Worm (Caenorhabditis elegans) whole organism, L3 larva: Measurements from ENCODE around the gene F08G12.3.

ENCODE experiments used
- aly-2 ChIP-seq: fragments of 150-350 bp; optimal IDR thresholded peaks from 2 replicates; lab custom pipeline; 2014; ENCODE audit warnings: missing biosample characterization, missing genetic modification characterization
- ama-1 ChIP-seq: fragments of 150-350 bp; optimal IDR thresholded peaks from 2 replicates; lab custom pipeline; 2018
- ceh-28 ChIP-seq: fragments of 150-350 bp; optimal IDR thresholded peaks from 2 replicates; lab custom pipeline; 2014; ENCODE audit warnings: missing biosample characterization, missing genetic modification reagents, missing genetic modification characterization
- ceh-82 ChIP-seq: fragments of 150-350 bp; optimal IDR thresholded peaks from 2 replicates; lab custom pipeline; 2014; ENCODE audit warnings: missing biosample characterization, missing genetic modification characterization
- daf-12 ChIP-seq: fragments of 150-350 bp; optimal IDR thresholded peaks from 2 replicates; lab custom pipeline; 2014; ENCODE audit warnings: missing biosample characterization, missing genetic modification reagents, missing genetic modification characterization
- egl-27 ChIP-seq: sonication (generic microtip); optimal IDR thresholded peaks from 4 replicates; lab custom pipeline; 2017; ENCODE audit warnings: missing biosample characterization, missing genetic modification reagents, missing genetic modification characterization
- egl-5 ChIP-seq: fragments of 150-350 bp; optimal IDR thresholded peaks from 2 replicates; lab custom pipeline; 2017; ENCODE audit warnings: missing biosample characterization, missing genetic modification reagents, missing genetic modification characterization, inconsistent platforms
- elt-1 ChIP-seq: fragments of 150-350 bp; optimal IDR thresholded peaks from 2 replicates; lab custom pipeline; 2014; ENCODE audit warnings: missing biosample characterization, missing genetic modification characterization
- elt-2 ChIP-seq: sonication (generic microtip); optimal IDR thresholded peaks from 2 replicates; lab custom pipeline; 2016; ENCODE audit warnings: missing genetic modification reagents, mild to moderate bottlenecking, missing genetic modification characterization, missing compliant biosample characterization
- fkh-10 ChIP-seq: sonication (generic microtip); optimal IDR thresholded peaks from 2 replicates; lab custom pipeline; 2017; ENCODE audit warnings: missing biosample characterization, missing genetic modification reagents, missing genetic modification characterization
- jun-1 ChIP-seq: fragments of 150-350 bp; optimal IDR thresholded peaks from 2 replicates; lab custom pipeline; 2014; ENCODE audit warnings: missing biosample characterization, missing genetic modification reagents, missing genetic modification characterization
- lin-15B ChIP-seq: fragments of 150-350 bp; optimal IDR thresholded peaks from 2 replicates; lab custom pipeline; 2014; ENCODE audit warnings: missing biosample characterization, missing genetic modification characterization
- lsy-12 ChIP-seq: sonication (generic microtip); optimal IDR thresholded peaks from 2 replicates; lab custom pipeline; 2016; ENCODE audit warnings: mild to moderate bottlenecking, missing genetic modification characterization, missing compliant biosample characterization
- mml-1 ChIP-seq: fragments of 150-350 bp; sonication (generic microtip); optimal IDR thresholded peaks from 3 replicates; lab custom pipeline; 2014; ENCODE audit warnings: missing biosample characterization, missing genetic modification characterization
- nfya-1 ChIP-seq: sonication (generic microtip); optimal IDR thresholded peaks from 2 replicates; lab custom pipeline; 2017; ENCODE audit warnings: missing genetic modification characterization, mild to moderate bottlenecking, missing compliant biosample characterization, antibody characterized with exemption, moderate library complexity; ENCODE audit not compliant: insufficient read depth
- nhr-11 ChIP-seq: fragments of 150-350 bp; optimal IDR thresholded peaks from 2 replicates; lab custom pipeline; 2014; ENCODE audit warnings: missing biosample characterization, missing genetic modification characterization
- nhr-23 ChIP-seq: fragments of 150-350 bp; optimal IDR thresholded peaks from 2 replicates; lab custom pipeline; 2014; ENCODE audit warnings: missing biosample characterization, missing genetic modification reagents, missing genetic modification characterization
- nhr-237 ChIP-seq: fragments of 150-350 bp; optimal IDR thresholded peaks from 2 replicates; lab custom pipeline; 2014; ENCODE audit warnings: missing biosample characterization, missing genetic modification characterization
- nhr-25 ChIP-seq: sonication (generic microtip); optimal IDR thresholded peaks from 2 replicates; lab custom pipeline; 2017; ENCODE audit warnings: missing biosample characterization, missing genetic modification characterization
- nhr-67 ChIP-seq: fragments of 150-350 bp; optimal IDR thresholded peaks from 2 replicates; lab custom pipeline; 2014; ENCODE audit warnings: missing biosample characterization, missing genetic modification characterization
- nhr-76 ChIP-seq: fragments of 150-350 bp; sonication (generic microtip); optimal IDR thresholded peaks from 5 replicates; lab custom pipeline; 2014; ENCODE audit warnings: missing biosample characterization, missing genetic modification characterization
- nhr-77 ChIP-seq: fragments of 150-350 bp; optimal IDR thresholded peaks from 2 replicates; lab custom pipeline; 2014; ENCODE audit warnings: missing biosample characterization, missing genetic modification characterization
- pha-4 ChIP-seq: fragments of 150-350 bp; optimal IDR thresholded peaks from 2 replicates; lab custom pipeline; 2014; ENCODE audit warnings: missing biosample characterization, missing genetic modification reagents, missing genetic modification characterization
- pqm-1 ChIP-seq: fragments of 150-350 bp; optimal IDR thresholded peaks from 2 replicates; lab custom pipeline; 2017; ENCODE audit warnings: missing biosample characterization, missing genetic modification characterization, inconsistent platforms
- sea-2 ChIP-seq: fragments of 150-350 bp; sonication (generic microtip); optimal IDR thresholded peaks from 4 replicates; lab custom pipeline; 2014; ENCODE audit warnings: missing biosample characterization, missing genetic modification reagents, missing genetic modification characterization
- skn-1 ChIP-seq: fragments of 150-350 bp; optimal IDR thresholded peaks from 2 replicates; lab custom pipeline; 2014; ENCODE audit warnings: missing biosample characterization, missing genetic modification characterization
- unc-39 ChIP-seq: sonication (generic microtip); optimal IDR thresholded peaks from 4 replicates; lab custom pipeline; 2017; ENCODE audit warnings: missing biosample characterization, missing genetic modification characterization
- zag-1 ChIP-seq: fragments of 150-350 bp; optimal IDR thresholded peaks from 2 replicates; lab custom pipeline; 2014; ENCODE audit warnings: missing biosample characterization, missing genetic modification characterization
- ztf-11 ChIP-seq: fragments of 150-350 bp; optimal IDR thresholded peaks from 2 replicates; lab custom pipeline; 2014; ENCODE audit warnings: missing biosample characterization, missing genetic modification characterization

The F08G12.3 gene

DNA sequence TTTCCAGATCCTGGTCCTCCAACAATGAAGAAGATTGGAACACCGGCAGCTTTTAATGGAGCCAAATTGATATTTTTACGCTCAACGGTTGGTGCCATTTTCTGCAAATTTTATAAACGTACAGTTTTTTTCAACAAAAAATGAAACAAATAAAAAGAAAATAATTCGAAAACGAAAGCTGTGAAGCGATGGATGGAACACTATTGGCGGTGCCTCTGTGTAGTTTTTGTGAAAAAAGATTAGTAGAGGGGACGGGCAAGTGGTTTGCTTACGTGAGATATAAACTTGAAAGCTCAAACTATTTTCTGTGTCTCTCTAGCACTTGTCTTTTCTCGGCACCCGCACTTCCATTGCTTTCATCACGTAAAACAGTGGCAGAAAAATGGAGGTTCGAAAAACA lies 12.4 kb upstream of the F08G12.3 start, which contains the start of gene F38B2.4:
TSS of gene F38B2.4 (minus strand) at position 101 of the 400 bp plus-strand sequence.
- no peak for TF ChIP-seq egl-5 (tag; lab: Kevin White, UChicago)
- no peak for TF ChIP-seq nfya-1
- TF ChIP-seq skn-1 (tag; lab: Kevin White, UChicago), result no peak
- no peak for TF ChIP-seq unc-39 (tag; lab: Kevin White, UChicago)
- no peak for TF ChIP-seq nhr-76 (tag; lab: Kevin White, UChicago)
- no peak for TF ChIP-seq nhr-67 (tag; lab: Kevin White, UChicago)

DNA sequence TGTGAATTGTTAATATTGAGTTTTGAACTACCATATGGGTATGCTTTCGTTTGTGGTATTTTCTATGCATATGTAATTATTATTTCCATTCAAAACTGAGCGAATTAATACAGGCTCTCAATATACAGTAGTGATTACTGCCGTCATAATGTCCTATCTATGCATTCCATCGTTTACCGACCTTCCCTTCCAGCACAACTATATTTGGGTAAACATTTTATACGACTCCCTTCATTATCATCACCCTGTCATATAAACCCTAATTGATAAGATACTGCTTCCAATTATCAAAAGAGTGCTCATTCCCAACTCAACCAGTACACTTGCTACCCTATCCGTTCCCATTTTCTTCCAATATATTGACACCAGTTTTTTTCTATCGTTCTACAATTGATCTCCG lies 10.1 kb upstream of the F08G12.3 start:
- TF ChIP-seq elt-2 (tag; lab: Kevin White, UChicago), result peak; percentile 86
- TF ChIP-seq ztf-11 (tag; lab: Kevin White, UChicago), result no peak
- no peak for TF ChIP-seq nhr-25 (tag; lab: Kevin White, UChicago)
- peak; percentile 59 for TF ChIP-seq pqm-1 (tag; lab: Kevin White, UChicago)
- no peak for TF ChIP-seq skn-1 (tag; lab: Kevin White, UChicago)
- TF ChIP-seq egl-27 (tag; lab: Kevin White, UChicago), result no peak
- no peak for TF ChIP-seq lin-15B (tag; lab: Kevin White, UChicago)
- TF ChIP-seq nhr-11 (tag; lab: Kevin White, UChicago), result no peak
- TF ChIP-seq elt-1 (tag; lab: Kevin White, UChicago), result no peak
- peak; percentile 6 for TF ChIP-seq jun-1 (tag; lab: Kevin White, UChicago)
- TF ChIP-seq nhr-76 (tag; lab: Kevin White, UChicago), result no peak
- no peak for TF ChIP-seq ceh-28

DNA sequence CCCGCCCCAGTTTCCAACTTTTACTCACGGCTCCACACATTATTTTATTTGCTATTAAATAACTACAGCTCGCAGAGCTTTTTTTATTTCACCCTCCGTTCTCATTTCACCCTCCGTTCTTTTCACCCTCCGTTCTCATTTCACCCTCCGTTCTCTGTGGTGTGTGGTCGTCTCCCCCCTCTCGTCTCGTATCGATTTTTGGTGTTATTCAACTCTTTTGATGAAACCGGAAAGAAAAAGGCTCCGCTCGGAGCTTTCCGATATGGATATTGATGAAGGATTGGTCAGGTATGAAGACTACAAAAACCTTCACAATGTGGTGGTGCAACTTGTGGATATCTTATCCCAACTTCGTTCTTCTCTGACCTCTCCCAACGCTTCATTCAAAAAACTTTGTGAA lies 9.5 kb upstream of the F08G12.3 start:
- TF ChIP-seq elt-1 (tag; lab: Kevin White, UChicago) (no peak), nhr-76 (tag; lab: Kevin White, UChicago) (no peak), lin-15B (tag; lab: Kevin White, UChicago) (no peak)

DNA sequence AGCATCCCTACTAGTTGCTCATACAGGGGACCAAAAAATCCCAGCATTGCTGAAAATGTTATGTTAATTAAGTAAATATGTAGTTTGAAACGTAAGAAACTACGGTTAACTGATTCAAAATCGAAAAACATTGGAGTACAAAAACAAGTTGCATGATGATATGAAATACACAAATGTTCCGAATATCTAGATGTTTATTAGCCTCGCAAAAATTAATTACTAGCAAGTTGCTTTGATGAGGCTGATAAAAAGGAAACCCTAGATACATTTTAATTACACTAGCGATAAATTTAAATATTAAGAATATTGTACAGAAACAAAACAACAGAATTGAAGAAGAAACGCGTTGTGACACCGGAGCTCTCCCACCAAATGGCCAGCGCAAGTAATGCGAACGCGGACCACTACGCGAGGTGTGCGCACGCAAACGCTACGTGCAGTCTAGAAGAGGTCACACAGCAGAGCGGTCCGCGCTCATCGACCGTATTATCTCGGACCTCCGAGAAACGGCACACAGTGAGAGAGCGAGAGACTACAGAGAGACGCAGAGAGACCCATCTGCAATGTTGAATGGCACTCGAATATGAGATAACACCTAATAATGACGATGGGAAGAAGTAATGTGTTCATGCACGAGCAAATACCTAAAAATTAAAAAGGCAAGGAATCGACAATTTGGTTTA lies 3.2 kb upstream of the F08G12.3 start, which contains the start of gene inx-2:
TSS of gene inx-2 (minus strand) at position 51 of the 683 bp plus-strand sequence.
- TF ChIP-seq ama-1 (lab: Kevin White, UChicago), result no peak

DNA sequence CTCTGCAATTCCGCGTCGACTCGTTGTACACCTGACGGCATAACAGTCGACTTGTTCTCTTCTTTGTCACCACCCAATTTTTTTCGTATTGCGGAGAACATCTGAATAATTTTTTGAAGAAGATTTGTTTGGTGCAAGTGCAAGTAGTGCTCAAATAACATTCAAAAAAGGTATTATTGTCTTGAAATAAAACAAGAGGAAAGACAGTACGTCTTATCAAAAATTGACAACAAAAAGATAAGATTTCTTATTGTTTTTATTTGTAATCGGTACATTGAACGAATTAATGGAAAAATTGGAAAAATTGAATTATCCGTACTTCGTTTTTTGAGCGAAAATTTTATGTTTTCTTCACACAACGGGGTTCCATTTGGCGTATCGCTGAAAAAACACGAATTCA lies 5.7 kb downstream of the F08G12.3 start, which contains the start of gene F08G12.1:
TSS of gene F08G12.1 (minus strand) at position 101 of the 400 bp plus-strand sequence.
- TF ChIP-seq pha-4 (tag; lab: Kevin White, UChicago), result no peak
- no peak for TF ChIP-seq nhr-237
- TF ChIP-seq nhr-23 (tag; lab: Kevin White, UChicago), result no peak
- no peak for TF ChIP-seq elt-1 (tag; lab: Kevin White, UChicago)
- TF ChIP-seq ztf-11 (tag; lab: Kevin White, UChicago), result no peak

DNA sequence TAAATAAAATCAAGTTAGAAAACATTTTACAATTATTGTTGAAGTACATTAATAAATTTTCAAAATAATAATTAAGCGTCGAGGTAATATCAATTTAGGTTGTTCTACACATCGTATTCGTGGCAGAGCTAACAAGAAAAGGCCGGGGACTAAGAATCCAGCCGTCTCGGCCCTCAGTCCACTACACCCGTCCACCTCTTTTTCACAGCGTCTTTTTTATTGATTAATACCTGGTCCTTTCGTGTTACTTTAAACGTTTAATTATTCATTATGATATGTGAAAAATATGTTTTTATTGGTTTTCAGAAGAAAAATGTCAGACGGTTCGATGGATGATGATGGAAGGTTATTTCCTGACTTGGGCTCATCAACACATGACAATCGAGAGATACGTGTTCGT lies 7.0 kb downstream of the F08G12.3 start, which contains the start of gene vhl-1:
TSS of gene vhl-1 (plus strand) at position 301 of the 400 bp plus-strand sequence.
- no peak for TF ChIP-seq nhr-77 (tag; lab: Kevin White, UChicago)
- no peak for TF ChIP-seq lin-15B (tag; lab: Kevin White, UChicago)
- no peak for TF ChIP-seq ceh-28
- TF ChIP-seq nhr-237, result no peak
- no peak for TF ChIP-seq fkh-10 (GFP tag; lab: Kevin White, UChicago)
- TF ChIP-seq lsy-12 (tag; lab: Kevin White, UChicago), result no peak
- TF ChIP-seq ceh-82 (tag; lab: Kevin White, UChicago), result no peak
- TF ChIP-seq mml-1 (tag; lab: Kevin White, UChicago), result no peak
- TF ChIP-seq aly-2 (tag; lab: Kevin White, UChicago), result no peak
- TF ChIP-seq egl-5 (tag; lab: Kevin White, UChicago), result no peak
- TF ChIP-seq daf-12 (tag; lab: Kevin White, UChicago), result no peak

DNA sequence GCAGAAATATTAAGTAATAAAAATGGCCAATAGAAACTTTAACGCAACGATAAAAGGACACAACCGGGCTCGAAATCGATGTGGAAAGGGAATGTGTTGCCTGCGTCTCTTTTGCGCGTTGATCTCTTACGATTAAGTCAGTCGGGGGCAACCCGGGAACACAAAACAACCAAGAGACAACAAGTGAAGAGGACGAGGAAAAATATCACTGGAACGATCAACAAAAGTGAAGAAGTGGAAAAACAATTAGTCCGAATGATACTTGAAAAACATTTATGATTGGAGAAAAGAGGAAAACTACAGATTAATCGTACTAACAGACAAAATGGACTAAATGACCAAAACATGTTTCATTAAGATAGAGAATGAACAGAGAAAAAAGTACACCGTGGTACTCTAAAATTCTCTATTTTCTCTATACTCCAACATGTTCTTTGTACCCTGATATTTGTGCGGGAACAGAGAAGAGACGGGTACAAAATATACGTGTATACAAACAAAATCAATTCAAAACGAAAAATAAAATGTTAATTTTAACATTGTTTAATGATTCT lies 10.3 kb downstream of the F08G12.3 start, which contains the start of gene F08G12.5:
TSS of gene F08G12.5 (minus strand) at position 1 of the 554 bp plus-strand sequence.
- TF ChIP-seq sea-2 (GFP tag; lab: Kevin White, UChicago), result no peak
- TF ChIP-seq egl-5 (tag; lab: Kevin White, UChicago), result peak; percentile 0
- peak; percentile 10 for TF ChIP-seq pqm-1 (tag; lab: Kevin White, UChicago)
- TF ChIP-seq pha-4 (tag; lab: Kevin White, UChicago), result peak; percentile 57
- no peak for TF ChIP-seq zag-1
